ENCODE assay signal across 2 fruit fly cellular contexts in genomic region chr3R:31603246-31603645, dm6.
TF ChIP-seq lines count a peak whose summit lies in the region.

No protein-coding gene starts in this region.

- TF ChIP-seq CTCF in whole organism, embryonic (GFP tag; optimal IDR thresholded peaks at IDR 0.05; lab: Kevin White, UChicago), result no peak

TF ChIP-seq in whole organism, embryonic, 481 proteins besides CTCF, POLR2A, EP300 and RAD21:
- TF ChIP-seq Bdp1 (GFP tag; optimal IDR thresholded peaks at IDR 0.05; lab: Kevin White, UChicago) (no peak), grau (tag; optimal IDR thresholded peaks at IDR 0.05; lab: Kevin White, UChicago) (no peak), cato (GFP tag; optimal IDR thresholded peaks at IDR 0.05; lab: Kevin White, UChicago; ENCODE audit: borderline replicate concordance) (no peak), CG12769 (tag; optimal IDR thresholded peaks at IDR 0.05; lab: Kevin White, UChicago) (peak; percentile 91), kah (GFP tag; optimal IDR thresholded peaks at IDR 0.05; lab: Kevin White, UChicago) (no peak), cg (GFP tag; optimal IDR thresholded peaks at IDR 0.05; lab: Kevin White, UChicago) (no peak), ftz-f1 (GFP tag; optimal IDR thresholded peaks at IDR 0.05; lab: Kevin White, UChicago) (peak; percentile 92), CG17829 (tag; optimal IDR thresholded peaks at IDR 0.05; lab: Kevin White, UChicago) (no peak), sens (GFP tag; lab: Kevin White, UChicago) (peak; percentile 60), CG9797 (GFP tag; optimal IDR thresholded peaks at IDR 0.05; lab: Kevin White, UChicago) (no peak), vfl (GFP tag; optimal IDR thresholded peaks at IDR 0.05; lab: Kevin White, UChicago) (no peak), CG10959 (GFP tag; IDR thresholded peaks at IDR 0.05; lab: Robert Waterston, UW) (no peak), GATAe (GFP tag; conservative IDR thresholded peaks at IDR 0.05; lab: Robert Waterston, UW) (no peak), CG11696 (GFP tag; IDR thresholded peaks at IDR 0.05; lab: Robert Waterston, UW) (no peak), Fer1 (GFP tag; optimal IDR thresholded peaks at IDR 0.05; lab: Kevin White, UChicago) (no peak), mirr (GFP tag; optimal IDR thresholded peaks at IDR 0.05; lab: Kevin White, UChicago) (no peak), sd (tag; optimal IDR thresholded peaks at IDR 0.05; lab: Kevin White, UChicago) (peak; percentile 58)

TF ChIP-seq in whole organism, pupa, 21 proteins besides CTCF, POLR2A, EP300 and RAD21:
- TF ChIP-seq fd96Ca (GFP tag; IDR thresholded peaks at IDR 0.05; lab: Robert Waterston, UW), result 0 out of 3 replicates have a peak, but pooled peaks have one; percentile 28
- TF ChIP-seq CG4496 (GFP tag; IDR thresholded peaks at IDR 0.05; lab: Robert Waterston, UW), result no peak
